Worm (Caenorhabditis elegans) whole organism, late embryonic: ENCODE results near the gene grsp-2.

Source experiments
- ceh-14 ChIP-seq: sonication (generic microtip); optimal IDR thresholded peaks from 2 replicates; lab custom pipeline; 2016; ENCODE audit warnings: missing genotype, missing genetic modification characterization, missing compliant biosample characterization
- ceh-9 ChIP-seq: sonication (generic microtip); optimal IDR thresholded peaks from 2 replicates; lab custom pipeline; 2016; ENCODE audit warnings: mild to moderate bottlenecking, missing genetic modification characterization, inconsistent platforms, missing compliant biosample characterization
- ets-4 ChIP-seq: sonication (generic microtip); optimal IDR thresholded peaks from 2 replicates; lab custom pipeline; 2016; ENCODE audit warnings: missing genetic modification characterization, missing compliant biosample characterization
- fkh-10 ChIP-seq: fragments of 150-350 bp; optimal IDR thresholded peaks from 2 replicates; lab custom pipeline; 2014; ENCODE audit warnings: missing biosample characterization, missing genetic modification reagents, missing genetic modification characterization
- gmeb-2 ChIP-seq: sonication (generic microtip); optimal IDR thresholded peaks from 2 replicates; lab custom pipeline; 2016; ENCODE audit warnings: missing genetic modification characterization, inconsistent platforms, missing compliant biosample characterization
- mec-3 ChIP-seq: sonication (generic microtip); optimal IDR thresholded peaks from 2 replicates; lab custom pipeline; 2016; ENCODE audit warnings: borderline replicate concordance, missing genetic modification characterization, missing compliant biosample characterization
- pag-3 ChIP-seq: sonication (generic microtip); optimal IDR thresholded peaks from 2 replicates; lab custom pipeline; 2016; ENCODE audit warnings: missing compliant biosample characterization, missing genetic modification characterization, borderline replicate concordance
- ttx-3 ChIP-seq: sonication (generic microtip); optimal IDR thresholded peaks from 2 replicates; lab custom pipeline; 2016; ENCODE audit warnings: missing genetic modification reagents, missing genetic modification characterization, missing compliant biosample characterization

DNA sequence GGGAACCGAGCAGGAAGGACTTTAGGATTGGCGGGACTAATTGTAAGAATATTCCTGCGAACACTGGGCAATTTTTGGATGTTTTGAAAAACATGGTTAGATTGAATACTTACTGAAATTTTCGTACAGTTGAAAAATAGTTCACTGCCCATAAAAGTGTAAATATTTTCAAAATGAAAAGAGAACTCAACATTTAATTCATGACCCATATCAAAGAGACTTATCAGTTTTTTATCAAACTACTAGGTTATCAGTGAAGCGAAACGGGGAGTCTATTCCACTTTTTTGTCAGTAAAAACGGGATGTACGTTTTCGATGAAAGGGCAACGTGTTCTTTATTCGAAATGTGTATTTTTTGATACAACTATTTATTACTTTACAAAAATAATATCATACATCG, 29.8 kb downstream of the grsp-2 start:
- no peak for TF ChIP-seq pag-3 (tag; lab: Kevin White, UChicago)
- TF ChIP-seq fkh-10 (GFP tag; lab: Kevin White, UChicago): no peak
- TF ChIP-seq ceh-14: no peak
- TF ChIP-seq mec-3 (tag; lab: Kevin White, UChicago): no peak
- no peak for TF ChIP-seq ets-4 (tag; lab: Kevin White, UChicago)
- no peak for TF ChIP-seq gmeb-2 (tag; lab: Kevin White, UChicago)
- no peak for TF ChIP-seq ceh-9
- no peak for TF ChIP-seq ttx-3 (tag; lab: Kevin White, UChicago)
